Fruit fly (Drosophila melanogaster) whole organism, wandering third instar larva: Measurements from ENCODE around the gene CG32487.

Source experiments
- CrebA ChIP-seq: fragments of 200-800 bp; sonication (Bioruptor generic); optimal IDR thresholded peaks from 2 replicates; lab custom pipeline; 2016; ENCODE audit warnings: missing biosample characterization, mild to moderate bottlenecking, missing genetic modification characterization, borderline replicate concordance
- h ChIP-seq: fragments of 200-800 bp; sonication (Bioruptor generic); optimal IDR thresholded peaks from 3 replicates; lab custom pipeline; 2016; ENCODE audit warnings: missing biosample characterization, mild to moderate bottlenecking, missing genetic modification characterization

dm6 chr3L:3026421-3026820 lies 9.4 kb upstream of the CG32487 start, which contains the start of gene aly:
- TF ChIP-seq h (no peak), CrebA (GFP tag; lab: Kevin White, UChicago) (no peak)
